Worm (Caenorhabditis elegans): ENCODE results near the gene nrde-2.

- TF ChIP-seq pha-4 (tag; optimal IDR thresholded peaks at IDR 0.05) (no peak), F13H6.1 (tag; optimal IDR thresholded peaks at IDR 0.05) (no peak), nhr-232 (tag; optimal IDR thresholded peaks at IDR 0.05) (no peak), C08G9.2 (tag; optimal IDR thresholded peaks at IDR 0.05) (no peak), ama-1 (optimal IDR thresholded peaks at IDR 0.05) (no peak), ceh-18 (tag; optimal IDR thresholded peaks at IDR 0.05) (no peak), ref-2 (tag; optimal IDR thresholded peaks at IDR 0.05) (no peak), odd-2 (tag; optimal IDR thresholded peaks at IDR 0.05) (no peak), ceh-22 (tag; optimal IDR thresholded peaks at IDR 0.05) (no peak)
These were observed 43.7 kb downstream of the nrde-2 start for ce11 chrII:10203765-10204164.

All from whole organism, late embryonic.